Fruit fly (Drosophila melanogaster) whole organism, pupa: Measurements from ENCODE around the gene Ufl1.

Source experiments
- CG10348 ChIP-seq: fragments of 200-800 bp; sonication (Bioruptor generic); IDR thresholded peaks from 2 replicates; pipeline ENCODE4 v1.3.6; 2022; ENCODE audit warnings: missing biosample characterization, missing genetic modification characterization
- CG12605 ChIP-seq: fragments of 200-800 bp; sonication (Bioruptor generic); IDR thresholded peaks from 2 replicates; pipeline ENCODE4 v1.3.6; 2022; ENCODE audit warnings: missing biosample characterization, missing genetic modification characterization
- CG13204 ChIP-seq: fragments of 200-800 bp; sonication (Bioruptor generic); optimal IDR thresholded peaks from 2 replicates; lab custom pipeline; 2018; ENCODE audit warnings: missing biosample characterization, mild to moderate bottlenecking, missing genetic modification characterization, moderate library complexity
- CG14655 ChIP-seq: fragments of 200-800 bp; sonication (Bioruptor generic); optimal IDR thresholded peaks from 3 replicates; lab custom pipeline; 2017; ENCODE audit warnings: mild to moderate bottlenecking, missing biosample characterization, missing genetic modification reagents, missing genetic modification characterization
- CG15710 ChIP-seq: fragments of 200-800 bp; sonication (Bioruptor generic); optimal IDR thresholded peaks from 2 replicates; lab custom pipeline; 2018; ENCODE audit warnings: missing biosample characterization, mild to moderate bottlenecking, missing genetic modification characterization, moderate library complexity
- CG17806 ChIP-seq: fragments of 200-800 bp; sonication (Bioruptor generic); optimal IDR thresholded peaks from 2 replicates; lab custom pipeline; 2018; ENCODE audit warnings: missing biosample characterization, mild to moderate bottlenecking, missing genetic modification characterization, moderate library complexity
- CG32121 ChIP-seq: fragments of 200-800 bp; sonication (Bioruptor generic); IDR thresholded peaks from 2 replicates; pipeline ENCODE4 v1.3.6; 2022; ENCODE audit warnings: missing biosample characterization, missing genetic modification characterization
- CG34367 ChIP-seq: fragments of 200-800 bp; sonication (Bioruptor generic); optimal IDR thresholded peaks from 2 replicates; lab custom pipeline; 2018; ENCODE audit warnings: missing biosample characterization, mild to moderate bottlenecking, missing genetic modification characterization
- CG4496 ChIP-seq: fragments of 200-800 bp; sonication (Bioruptor generic); IDR thresholded peaks from 3 replicates; pipeline ENCODE4 v1.3.6; 2022; ENCODE audit warnings: missing biosample characterization, missing genetic modification characterization
- CG8159 ChIP-seq: fragments of 200-800 bp; sonication (Bioruptor generic); optimal IDR thresholded peaks from 3 replicates; lab custom pipeline; 2018; ENCODE audit warnings: missing biosample characterization, mild to moderate bottlenecking, missing genetic modification characterization, moderate library complexity
- CG8301 ChIP-seq: fragments of 200-800 bp; sonication (Bioruptor generic); optimal IDR thresholded peaks from 2 replicates; lab custom pipeline; 2018; ENCODE audit warnings: missing biosample characterization, mild to moderate bottlenecking, missing genetic modification characterization
- CG9948 ChIP-seq: fragments of 200-800 bp; sonication (Bioruptor generic); optimal IDR thresholded peaks from 2 replicates; lab custom pipeline; 2018; ENCODE audit warnings: missing biosample characterization, mild to moderate bottlenecking, missing genetic modification characterization, moderate library complexity
- D1 ChIP-seq: fragments of 200-800 bp; sonication (Bioruptor generic); optimal IDR thresholded peaks from 2 replicates; lab custom pipeline; 2018; ENCODE audit warnings: missing biosample characterization, mild to moderate bottlenecking, missing genetic modification characterization, moderate library complexity
- EcR ChIP-seq: fragments of 200-800 bp; sonication (Bioruptor generic); optimal IDR thresholded peaks from 3 replicates; lab custom pipeline; 2019; ENCODE audit warnings: missing biosample characterization, missing genetic modification characterization, mild to moderate bottlenecking, moderate library complexity, missing genetic modification reagents
- Ets98B ChIP-seq: fragments of 200-800 bp; sonication (Bioruptor generic); IDR thresholded peaks from 2 replicates; pipeline ENCODE4 v1.3.6; 2022; ENCODE audit warnings: missing biosample characterization, missing genetic modification characterization
- Pif1A ChIP-seq: fragments of 200-800 bp; sonication (Bioruptor generic); optimal IDR thresholded peaks from 3 replicates; lab custom pipeline; 2016; ENCODE audit warnings: missing biosample characterization, missing genetic modification characterization
- Pif1B ChIP-seq: fragments of 200-800 bp; sonication (Bioruptor generic); optimal IDR thresholded peaks from 3 replicates; lab custom pipeline; 2016; ENCODE audit warnings: missing biosample characterization, missing genetic modification characterization
- Snoo ChIP-seq: fragments of 200-800 bp; sonication (Bioruptor generic); optimal IDR thresholded peaks from 3 replicates; lab custom pipeline; 2017; ENCODE audit warnings: missing biosample characterization, mild to moderate bottlenecking, missing genetic modification characterization, inconsistent platforms
- fd96Ca ChIP-seq: fragments of 200-800 bp; sonication (Bioruptor generic); IDR thresholded peaks from 3 replicates; pipeline ENCODE4 v1.3.6; 2022; ENCODE audit warnings: missing biosample characterization, missing genetic modification characterization
- gl ChIP-seq: fragments of 200-800 bp; sonication (Bioruptor generic); optimal IDR thresholded peaks from 2 replicates; lab custom pipeline; 2018; ENCODE audit warnings: missing biosample characterization, mild to moderate bottlenecking, missing genetic modification characterization
- rn ChIP-seq: fragments of 200-800 bp; sonication (Bioruptor generic); IDR thresholded peaks from 2 replicates; pipeline ENCODE4 v1.3.6; 2022; ENCODE audit warnings: missing biosample characterization, missing genetic modification characterization

The Ufl1 gene

DNA sequence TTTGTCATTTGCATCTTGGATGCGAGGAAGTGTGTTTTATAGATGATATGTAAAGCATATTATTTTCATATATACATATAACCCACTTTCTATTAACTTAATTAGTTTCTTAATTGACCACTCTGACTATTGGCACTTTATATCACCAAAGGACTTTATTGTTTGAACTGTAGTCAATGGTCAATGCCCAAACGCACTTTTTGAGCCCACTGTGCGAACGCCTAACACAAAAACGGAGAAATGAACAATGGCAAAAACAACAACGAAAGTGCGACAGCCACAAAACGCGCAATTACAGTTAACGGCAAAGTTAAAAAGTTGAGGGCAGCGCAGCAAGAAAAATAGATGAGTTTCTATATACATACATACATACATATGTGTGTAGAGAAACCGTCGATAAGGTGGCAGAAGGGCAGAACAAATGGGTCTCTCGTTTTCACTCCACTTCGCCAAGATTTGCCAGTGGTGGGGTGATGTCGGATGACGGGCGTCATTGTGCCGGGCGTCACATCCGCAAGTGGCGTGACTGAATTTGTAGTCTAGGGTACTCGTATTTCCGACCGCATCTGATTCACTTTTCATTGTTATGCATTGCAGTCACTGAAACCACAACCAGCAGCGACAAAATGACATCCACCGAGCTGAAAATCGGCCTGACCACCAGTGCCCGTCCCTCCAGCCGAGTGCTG is 2.2 kb upstream of the Ufl1 start:
- no peak for TF ChIP-seq fd96Ca (GFP tag; lab: Robert Waterston, UW)
- peak; percentile 35 for TF ChIP-seq CG8301 (tag; lab: Kevin White, UChicago)
- TF ChIP-seq CG17806: peak; percentile 19

dm6 chr3R:7075712-7076183 is 1.5 kb upstream of the Ufl1 start:
- TF ChIP-seq CG4496 (GFP tag; lab: Robert Waterston, UW): no peak
- TF ChIP-seq CG8159 (tag; lab: Kevin White, UChicago): peak; percentile 91
- peak; percentile 93 for TF ChIP-seq Pif1B (GFP tag; lab: Kevin White, UChicago)
- no peak for TF ChIP-seq rn (GFP tag; lab: Robert Waterston, UW)
- no peak for TF ChIP-seq CG10348
- TF ChIP-seq gl (tag; lab: Kevin White, UChicago): peak; percentile 82
- peak; percentile 90 for TF ChIP-seq CG9948 (tag; lab: Kevin White, UChicago)
- TF ChIP-seq CG17806: peak; percentile 92
- no peak for TF ChIP-seq fd96Ca (GFP tag; lab: Robert Waterston, UW)
- TF ChIP-seq CG34367 (tag; lab: Kevin White, UChicago): peak; percentile 89
- peak; percentile 94 for TF ChIP-seq EcR (GFP tag; lab: Kevin White, UChicago)
- TF ChIP-seq CG15710 (tag; lab: Kevin White, UChicago): peak; percentile 89
- peak; percentile 91 for TF ChIP-seq CG8301 (tag; lab: Kevin White, UChicago)
- peak; percentile 93 for TF ChIP-seq Snoo (tag; lab: Kevin White, UChicago)
- TF ChIP-seq CG14655 (GFP tag; lab: Kevin White, UChicago): peak; percentile 92
- peak; percentile 93 for TF ChIP-seq Pif1A (GFP tag; lab: Kevin White, UChicago)
- TF ChIP-seq, all 21 proteins: peak for 12

- TF ChIP-seq EcR (GFP tag; lab: Kevin White, UChicago) (no peak), Snoo (tag; lab: Kevin White, UChicago) (no peak), Pif1A (GFP tag; lab: Kevin White, UChicago) (no peak), rn (GFP tag; lab: Robert Waterston, UW) (no peak), CG10348 (no peak), CG34367 (tag; lab: Kevin White, UChicago) (no peak), CG9948 (tag; lab: Kevin White, UChicago) (no peak)
These were observed 818 bp upstream of the Ufl1 start for dm6 chr3R:7075115-7075425.

dm6 chr3R:7067092-7067491 is 7.2 kb downstream of the Ufl1 start, which contains the start of the genes CG1105 and CG1965:
TSS of gene CG1105 (minus strand) at chr3R:7067136.
TSS of gene CG1965 (plus strand) at chr3R:7067401.
- TF ChIP-seq CG32121 (GFP tag; lab: Robert Waterston, UW) (peak; percentile 85), CG9948 (tag; lab: Kevin White, UChicago) (peak; percentile 74), CG17806 (peak; percentile 80), Ets98B (peak; percentile 79), Pif1A (GFP tag; lab: Kevin White, UChicago) (peak; percentile 87), CG15710 (tag; lab: Kevin White, UChicago) (peak; percentile 85), CG10348 (peak; percentile 76), EcR (GFP tag; lab: Kevin White, UChicago) (peak; percentile 15), Snoo (tag; lab: Kevin White, UChicago) (peak; percentile 75), fd96Ca (GFP tag; lab: Robert Waterston, UW) (peak; percentile 92), CG8301 (tag; lab: Kevin White, UChicago) (no peak), rn (GFP tag; lab: Robert Waterston, UW) (peak; percentile 88), gl (tag; lab: Kevin White, UChicago) (peak; percentile 14), Pif1B (GFP tag; lab: Kevin White, UChicago) (no peak), CG4496 (GFP tag; lab: Robert Waterston, UW) (peak; percentile 89), CG34367 (tag; lab: Kevin White, UChicago) (peak; percentile 68), CG12605 (GFP tag; lab: Robert Waterston, UW) (peak; percentile 67), CG8159 (tag; lab: Kevin White, UChicago) (peak; percentile 83), D1 (no peak), CG13204 (GFP tag; lab: Kevin White, UChicago) (no peak), CG14655 (GFP tag; lab: Kevin White, UChicago) (no peak)
- TF ChIP-seq, all 21 proteins: peak for 16

dm6 chr3R:7066267-7066666 is 8.0 kb downstream of the Ufl1 start:
- TF ChIP-seq EcR (GFP tag; lab: Kevin White, UChicago) (peak; percentile 60), CG12605 (GFP tag; lab: Robert Waterston, UW) (no peak)
- TF ChIP-seq, all 21 proteins: peak for 1

DNA sequence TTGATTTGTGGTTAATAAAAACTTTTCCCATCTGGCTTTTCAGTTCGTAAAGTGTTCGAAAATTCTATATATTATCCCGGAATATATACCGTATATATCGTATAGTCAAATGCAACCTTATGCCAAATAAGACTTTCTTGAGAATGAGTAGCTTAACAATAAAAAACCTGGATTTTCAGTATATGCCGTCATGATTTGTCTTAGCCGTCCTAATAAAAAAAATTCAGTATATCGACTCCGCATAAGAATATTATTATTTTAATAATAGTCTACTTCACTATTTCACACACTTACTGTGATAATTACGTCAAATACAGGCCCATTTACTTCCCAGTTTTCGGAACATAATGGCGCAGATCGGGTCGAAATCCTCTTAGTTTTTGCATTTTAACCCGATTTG is 12.4 kb downstream of the Ufl1 start, which contains the start of gene Mst84B:
TSS of gene Mst84B (plus strand) at position 301 of the 400 bp plus-strand sequence.
- TF ChIP-seq CG34367 (tag; lab: Kevin White, UChicago) (no peak), D1 (no peak), Ets98B (no peak), rn (GFP tag; lab: Robert Waterston, UW) (no peak), CG17806 (no peak), CG32121 (GFP tag; lab: Robert Waterston, UW) (no peak), Snoo (tag; lab: Kevin White, UChicago) (no peak), CG8301 (tag; lab: Kevin White, UChicago) (no peak), CG10348 (no peak), Pif1A (GFP tag; lab: Kevin White, UChicago) (no peak), CG8159 (tag; lab: Kevin White, UChicago) (no peak), Pif1B (GFP tag; lab: Kevin White, UChicago) (no peak), CG4496 (GFP tag; lab: Robert Waterston, UW) (no peak), fd96Ca (GFP tag; lab: Robert Waterston, UW) (no peak), gl (tag; lab: Kevin White, UChicago) (no peak)
